Worm (Caenorhabditis elegans): ENCODE results near the gene ndab-2.

Gene ndab-2

DNA sequence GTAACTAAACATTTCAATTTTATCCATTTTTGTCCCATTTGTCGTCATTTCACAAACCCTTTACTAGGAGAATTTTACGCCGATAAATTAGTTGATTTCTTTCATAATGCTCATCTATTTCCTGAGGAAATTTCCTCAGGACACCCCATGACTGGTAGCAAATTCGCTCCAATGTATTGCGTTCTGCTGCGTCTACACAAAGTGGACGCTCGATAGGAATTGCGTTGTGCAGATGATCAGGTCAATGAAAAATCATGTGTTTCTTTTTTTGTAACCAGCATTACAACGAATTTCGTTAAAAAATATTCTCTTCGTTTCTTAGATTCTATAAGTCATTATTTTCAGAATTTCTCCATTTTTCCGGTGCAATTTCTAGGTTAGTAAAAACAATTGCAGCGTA lies 1.3 kb downstream of the ndab-2 start, which contains the start of gene epg-4 (continued):
- TF ChIP-seq ceh-31 (tag; optimal IDR thresholded peaks at IDR 0.05) (peak; percentile 73), ceh-22 (tag; optimal IDR thresholded peaks at IDR 0.05) (no peak), elt-2 (tag; optimal IDR thresholded peaks at IDR 0.05) (no peak)

DNA sequence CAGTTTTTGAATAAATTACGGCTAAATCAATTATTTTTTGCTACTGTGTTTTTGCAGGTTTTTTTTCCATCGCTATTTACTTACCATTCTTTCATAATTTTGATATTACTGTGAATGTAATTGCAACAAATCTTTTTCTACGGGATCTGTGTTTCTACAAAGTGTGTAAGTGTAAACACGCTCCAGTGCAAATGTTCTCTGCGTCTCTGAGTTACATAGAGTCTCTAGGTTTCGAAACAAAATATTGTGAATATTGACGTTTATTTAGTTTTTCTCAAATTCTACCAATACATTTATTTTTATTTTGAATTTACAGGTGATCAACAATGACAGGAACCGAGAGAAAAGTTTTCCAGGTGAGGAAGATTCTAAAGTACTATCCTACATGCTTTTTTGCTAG lies 3.5 kb downstream of the ndab-2 start, which contains the start of gene yju-2:
yju-2 (plus strand) TSS at position 315 of the 400 bp plus-strand sequence.
- TF ChIP-seq rnt-1 (tag; optimal IDR thresholded peaks at IDR 0.05) (no peak), nfya-1 (tag; optimal IDR thresholded peaks at IDR 0.05) (peak; percentile 27), pros-1 (tag; optimal IDR thresholded peaks at IDR 0.05) (no peak), unc-3 (GFP tag; conservative IDR thresholded peaks at IDR 0.05) (no peak), unc-3 (tag; optimal IDR thresholded peaks at IDR 0.05) (no peak), T23F11.4 (GFP tag; optimal IDR thresholded peaks at IDR 0.05) (no peak), unc-86 (tag; optimal IDR thresholded peaks at IDR 0.05) (no peak), gmeb-2 (tag; optimal IDR thresholded peaks at IDR 0.05) (no peak), ref-2 (tag; optimal IDR thresholded peaks at IDR 0.05) (peak; percentile 47), ceh-6 (GFP tag; optimal IDR thresholded peaks at IDR 0.05) (no peak), ceh-22 (tag; optimal IDR thresholded peaks at IDR 0.05) (no peak), sox-4 (tag; optimal IDR thresholded peaks at IDR 0.05) (no peak), nhr-232 (tag; optimal IDR thresholded peaks at IDR 0.05) (no peak), K02D7.2 (tag; optimal IDR thresholded peaks at IDR 0.05) (no peak), unc-55 (GFP tag; optimal IDR thresholded peaks at IDR 0.05) (no peak), ceh-30 (tag; optimal IDR thresholded peaks at IDR 0.05) (no peak), npax-4 (tag; optimal IDR thresholded peaks at IDR 0.05) (no peak), ceh-2 (tag; optimal IDR thresholded peaks at IDR 0.05) (peak; percentile 51), elt-2 (tag; optimal IDR thresholded peaks at IDR 0.05) (no peak), C08G9.2 (tag; optimal IDR thresholded peaks at IDR 0.05) (peak; percentile 21), pag-3 (tag; optimal IDR thresholded peaks at IDR 0.05; ENCODE audit: borderline replicate concordance) (no peak), ceh-18 (tag; optimal IDR thresholded peaks at IDR 0.05) (no peak), dmd-4 (tag; optimal IDR thresholded peaks at IDR 0.05; ENCODE audit: borderline replicate concordance) (no peak), fkh-10 (GFP tag; optimal IDR thresholded peaks at IDR 0.05) (no peak), hlh-8 (tag; optimal IDR thresholded peaks at IDR 0.05) (no peak), ceh-31 (tag; optimal IDR thresholded peaks at IDR 0.05) (peak; percentile 66), mec-3 (tag; optimal IDR thresholded peaks at IDR 0.05; ENCODE audit: borderline replicate concordance) (no peak), C38D4.7 (GFP tag; optimal IDR thresholded peaks at IDR 0.05) (no peak), F13H6.1 (tag; optimal IDR thresholded peaks at IDR 0.05) (no peak), lin-11 (tag; optimal IDR thresholded peaks at IDR 0.05) (no peak), unc-42 (tag; optimal IDR thresholded peaks at IDR 0.05) (peak; percentile 14), hlh-13 (GFP tag; optimal IDR thresholded peaks at IDR 0.05) (no peak), sdc-2 (tag; optimal IDR thresholded peaks at IDR 0.05) (peak; percentile 2), elt-4 (tag; optimal IDR thresholded peaks at IDR 0.05) (no peak), fkh-6 (tag; optimal IDR thresholded peaks at IDR 0.05) (no peak), sox-2 (GFP tag; IDR thresholded peaks at IDR 0.05) (no peak), tbx-2 (tag; optimal IDR thresholded peaks at IDR 0.05) (peak; percentile 57), zip-5 (tag; optimal IDR thresholded peaks at IDR 0.05) (peak; percentile 26), Y22D7AL.16 (tag; optimal IDR thresholded peaks at IDR 0.05) (no peak), ceh-48 (tag; optimal IDR thresholded peaks at IDR 0.05) (no peak), ets-4 (tag; optimal IDR thresholded peaks at IDR 0.05) (peak; percentile 22)

DNA sequence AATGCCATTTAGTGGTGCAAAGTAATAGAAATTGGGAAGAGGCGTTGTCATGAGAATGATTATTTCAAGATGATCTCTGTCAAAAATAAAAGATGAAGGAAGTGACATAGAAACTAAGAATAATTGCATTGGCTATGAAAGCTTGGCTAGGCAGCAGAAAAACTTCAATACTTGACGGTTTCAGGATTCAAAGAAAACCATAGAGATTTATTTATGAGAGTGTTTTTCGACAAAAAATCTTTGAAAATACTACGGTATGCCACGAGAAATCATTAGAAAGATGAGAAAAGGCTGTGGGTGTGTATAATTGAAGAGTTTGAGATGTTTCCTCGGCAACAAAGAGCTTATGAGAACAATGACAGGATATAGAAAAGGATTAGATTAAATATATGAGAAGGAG lies 4.9 kb downstream of the ndab-2 start, which contains the start of gene F37C12.14:
F37C12.14 (minus strand) TSS at position 101 of the 400 bp plus-strand sequence.
- TF ChIP-seq hlh-15 (tag; optimal IDR thresholded peaks at IDR 0.05) = no peak
- no peak for TF ChIP-seq hlh-8 (tag; optimal IDR thresholded peaks at IDR 0.05)
- TF ChIP-seq ceh-34 (tag; optimal IDR thresholded peaks at IDR 0.05) = no peak
- no peak for TF ChIP-seq sox-2 (GFP tag; IDR thresholded peaks at IDR 0.05)
- TF ChIP-seq unc-55 (GFP tag; optimal IDR thresholded peaks at IDR 0.05) = no peak
